Worm (Caenorhabditis elegans): ENCODE results near the gene srt-63.

The srt-63 gene

ce11 chrV:3275033-3275432, 19.1 kb upstream of the srt-63 start, which contains the start of gene T28A11.3:
Gene T28A11.3 (plus strand): TSS chrV:3275333.
- no peak for TF ChIP-seq him-1 (tag; optimal IDR thresholded peaks at IDR 0.05)
- no peak for TF ChIP-seq W03F9.2 (tag; optimal IDR thresholded peaks at IDR 0.05)
- TF ChIP-seq dao-5 (tag; optimal IDR thresholded peaks at IDR 0.05), result no peak

DNA sequence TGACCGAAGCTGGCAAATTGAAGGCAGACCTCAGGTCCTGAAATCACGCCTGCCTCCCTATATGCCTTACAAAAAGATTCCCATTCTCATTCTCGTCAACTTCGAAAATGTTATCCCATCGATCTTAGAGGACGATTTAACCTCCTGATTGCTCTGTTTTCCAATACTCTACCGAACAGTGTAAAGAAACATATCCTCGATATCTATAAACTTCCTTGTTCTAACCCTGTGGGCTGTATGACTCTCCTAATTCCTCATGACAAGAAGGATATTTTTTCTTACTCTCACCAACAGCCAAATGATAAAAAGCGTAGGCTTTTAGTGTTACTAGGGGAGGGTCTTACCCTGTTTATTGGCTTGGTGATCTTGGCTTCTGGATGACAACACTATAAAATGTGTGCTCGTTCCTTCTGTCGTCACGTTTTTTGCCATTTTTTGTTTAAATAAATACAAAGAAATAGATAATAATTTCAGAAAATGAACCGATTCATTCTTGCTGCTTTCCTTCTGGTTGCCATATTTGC, 17.7 kb upstream of the srt-63 start, which contains the start of gene T28A11.4:
TSS of gene T28A11.4 (plus strand) at position 474 of the 524 bp plus-strand sequence.
- TF ChIP-seq him-1 (tag; optimal IDR thresholded peaks at IDR 0.05) (no peak), W03F9.2 (tag; optimal IDR thresholded peaks at IDR 0.05) (no peak)

DNA sequence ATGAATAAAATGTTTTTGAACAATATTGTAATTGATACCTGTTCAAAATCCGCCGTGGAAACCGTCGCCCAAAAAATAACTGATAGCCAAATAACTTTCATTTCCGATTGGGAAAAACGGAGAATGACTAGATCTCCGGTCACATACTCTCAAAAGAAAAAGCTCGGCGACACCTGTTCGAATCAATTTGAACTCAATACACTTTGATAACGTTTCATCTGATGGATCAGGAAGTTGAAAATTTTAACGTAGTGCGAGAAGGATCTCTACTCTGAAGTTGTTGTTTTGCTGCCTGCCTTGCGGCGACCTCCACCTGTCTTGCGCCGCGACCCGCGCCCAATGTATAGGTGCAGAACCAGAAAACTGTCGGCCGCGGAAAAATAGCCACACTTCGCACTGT, 17.2 kb upstream of the srt-63 start, which contains the start of gene T28A11.20:
TSS of gene T28A11.20 (minus strand) at position 101 of the 400 bp plus-strand sequence.
- TF ChIP-seq him-1 (tag; optimal IDR thresholded peaks at IDR 0.05), result no peak
- TF ChIP-seq W03F9.2 (tag; optimal IDR thresholded peaks at IDR 0.05), result no peak
- TF ChIP-seq dao-5 (tag; optimal IDR thresholded peaks at IDR 0.05), result no peak

ce11 chrV:3269407-3269806, 13.5 kb upstream of the srt-63 start, which contains the start of gene T28A11.19:
Gene T28A11.19 (minus strand): TSS chrV:3269514.
- TF ChIP-seq W03F9.2 (tag; optimal IDR thresholded peaks at IDR 0.05), result no peak
- TF ChIP-seq him-1 (tag; optimal IDR thresholded peaks at IDR 0.05), result no peak
- TF ChIP-seq dao-5 (tag; optimal IDR thresholded peaks at IDR 0.05), result no peak

- TF ChIP-seq dao-5 (tag; optimal IDR thresholded peaks at IDR 0.05) (no peak), W03F9.2 (tag; optimal IDR thresholded peaks at IDR 0.05) (no peak), him-1 (tag; optimal IDR thresholded peaks at IDR 0.05) (no peak)
Measured at ce11 chrV:3267950-3268349, 12.0 kb upstream of the srt-63 start, which contains the start of gene T28A11.18. Gene T28A11.18 (minus strand): TSS chrV:3268050.

DNA sequence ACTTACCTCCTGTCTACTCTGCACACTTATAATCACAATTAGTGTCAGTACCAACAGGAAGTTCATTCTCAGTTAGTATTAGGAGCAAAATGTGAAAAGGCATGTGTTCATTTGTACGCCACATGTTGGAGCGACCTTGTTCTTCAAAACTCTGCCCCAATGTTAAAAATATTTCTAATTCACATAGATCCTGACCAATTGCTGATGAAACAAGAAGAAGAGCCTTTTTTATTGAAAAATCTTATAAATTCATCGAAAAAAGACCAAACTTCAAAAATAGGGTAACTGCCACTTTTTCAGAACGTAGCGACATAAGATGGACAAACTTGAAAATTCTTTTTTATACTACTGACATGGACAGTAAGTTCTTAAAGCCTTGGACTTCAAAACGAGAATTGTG, 10.2 kb upstream of the srt-63 start, which contains the start of gene T28A11.17:
TSS of gene T28A11.17 (minus strand) at position 101 of the 400 bp plus-strand sequence.
- TF ChIP-seq dao-5 (tag; optimal IDR thresholded peaks at IDR 0.05), result no peak
- no peak for TF ChIP-seq him-1 (tag; optimal IDR thresholded peaks at IDR 0.05)
- no peak for TF ChIP-seq W03F9.2 (tag; optimal IDR thresholded peaks at IDR 0.05)

ce11 chrV:3260075-3260474, 4.1 kb upstream of the srt-63 start, which contains the start of gene srbc-5:
Gene srbc-5 (plus strand): TSS chrV:3260375.
- no peak for TF ChIP-seq him-1 (tag; optimal IDR thresholded peaks at IDR 0.05)
- no peak for TF ChIP-seq dao-5 (tag; optimal IDR thresholded peaks at IDR 0.05)
- TF ChIP-seq W03F9.2 (tag; optimal IDR thresholded peaks at IDR 0.05), result no peak

DNA sequence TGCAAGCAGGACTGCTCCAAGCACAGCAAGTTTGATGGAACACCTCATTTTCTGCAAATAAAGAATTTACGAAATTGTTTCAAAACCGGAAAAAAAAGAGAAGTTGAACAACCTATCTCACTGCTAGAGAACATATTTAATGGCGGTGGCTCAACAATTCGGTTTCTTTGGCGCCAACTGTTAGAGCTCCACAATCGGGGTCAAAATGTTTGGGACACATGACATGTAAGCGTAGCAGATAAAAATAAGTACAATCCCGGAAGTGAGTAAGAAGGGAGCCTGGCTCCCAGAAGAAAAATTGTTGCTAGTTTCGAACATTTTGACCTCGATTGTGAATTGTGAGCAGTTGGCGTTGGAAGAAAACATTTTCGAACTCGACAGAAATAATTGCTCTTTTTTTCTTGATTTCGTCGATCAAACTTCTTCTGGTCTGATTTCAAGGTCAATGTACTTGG, 3.2 kb upstream of the srt-63 start, which contains the start of gene T28A11.16:
TSS of gene T28A11.16 (minus strand) at position 51 of the 455 bp plus-strand sequence.
- no peak for TF ChIP-seq W03F9.2 (tag; optimal IDR thresholded peaks at IDR 0.05)
- TF ChIP-seq him-1 (tag; optimal IDR thresholded peaks at IDR 0.05), result no peak
- TF ChIP-seq dao-5 (tag; optimal IDR thresholded peaks at IDR 0.05), result no peak

DNA sequence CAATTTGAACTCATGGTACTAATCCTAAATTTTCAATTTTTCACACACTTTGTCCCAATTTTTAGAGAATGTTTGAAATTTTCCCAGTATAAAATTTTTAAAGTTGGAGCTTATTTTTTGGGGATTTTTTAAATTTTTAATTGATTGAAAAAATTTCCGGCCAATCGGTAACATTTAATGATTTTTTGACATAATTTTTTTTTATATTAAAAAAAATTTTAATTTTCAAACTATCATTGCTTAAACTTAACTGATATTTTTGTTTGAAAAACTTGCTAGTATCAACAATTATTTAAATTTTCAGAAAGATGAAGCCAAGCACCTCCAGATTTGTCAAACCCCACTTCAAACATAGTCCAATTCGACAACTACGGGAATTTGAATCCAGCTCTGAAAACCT, 1.3 kb upstream of the srt-63 start, which contains the start of gene T28A11.22:
TSS of gene T28A11.22 (plus strand) at position 301 of the 400 bp plus-strand sequence.
- TF ChIP-seq dao-5 (tag; optimal IDR thresholded peaks at IDR 0.05) (no peak), him-1 (tag; optimal IDR thresholded peaks at IDR 0.05) (no peak), W03F9.2 (tag; optimal IDR thresholded peaks at IDR 0.05) (no peak)

- TF ChIP-seq him-1 (tag; optimal IDR thresholded peaks at IDR 0.05) (no peak), W03F9.2 (tag; optimal IDR thresholded peaks at IDR 0.05) (no peak), dao-5 (tag; optimal IDR thresholded peaks at IDR 0.05) (no peak)
Measured at ce11 chrV:3256809-3257208, 858 bp upstream of the srt-63 start.

- TF ChIP-seq W03F9.2 (tag; optimal IDR thresholded peaks at IDR 0.05) (no peak), him-1 (tag; optimal IDR thresholded peaks at IDR 0.05) (no peak), dao-5 (tag; optimal IDR thresholded peaks at IDR 0.05) (no peak)
Measured at ce11 chrV:3250153-3250552, 5.8 kb downstream of the srt-63 start, which contains the start of gene T28A11.13. Gene T28A11.13 (minus strand): TSS chrV:3250253.

- no peak for TF ChIP-seq W03F9.2 (tag; optimal IDR thresholded peaks at IDR 0.05)
- TF ChIP-seq him-1 (tag; optimal IDR thresholded peaks at IDR 0.05), result no peak
- TF ChIP-seq dao-5 (tag; optimal IDR thresholded peaks at IDR 0.05), result no peak
Measured at ce11 chrV:3247515-3247914, 8.4 kb downstream of the srt-63 start, which contains the start of gene srj-8. Gene srj-8 (plus strand): TSS chrV:3247815.

- no peak for TF ChIP-seq W03F9.2 (tag; optimal IDR thresholded peaks at IDR 0.05)
- no peak for TF ChIP-seq him-1 (tag; optimal IDR thresholded peaks at IDR 0.05)
- TF ChIP-seq dao-5 (tag; optimal IDR thresholded peaks at IDR 0.05), result no peak
Measured at ce11 chrV:3244703-3245102, 11.2 kb downstream of the srt-63 start, which contains the start of gene srj-7. Gene srj-7 (plus strand): TSS chrV:3245003.

DNA sequence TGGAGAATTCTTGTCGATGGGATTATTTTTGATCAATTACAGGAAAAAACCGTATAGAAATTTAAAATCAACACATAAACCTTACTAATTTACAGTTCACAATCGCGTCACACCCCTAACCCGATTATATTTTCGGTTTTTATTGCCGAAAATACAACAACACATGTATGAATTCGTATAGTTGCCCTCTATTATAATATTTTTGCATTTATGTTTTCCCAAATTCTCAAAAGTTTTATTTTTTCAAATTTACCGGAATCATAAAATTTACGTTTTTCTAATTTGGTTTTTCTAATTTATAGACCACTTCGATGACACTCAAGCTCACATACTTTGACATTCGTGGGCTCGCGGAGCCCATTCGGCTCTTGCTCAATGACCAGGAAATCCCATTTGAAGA, 13.0 kb downstream of the srt-63 start, which contains the start of gene gst-23:
TSS of gene gst-23 (plus strand) at position 301 of the 400 bp plus-strand sequence.
- TF ChIP-seq him-1 (tag; optimal IDR thresholded peaks at IDR 0.05) (no peak), dao-5 (tag; optimal IDR thresholded peaks at IDR 0.05) (no peak), W03F9.2 (tag; optimal IDR thresholded peaks at IDR 0.05) (no peak)

Measured in whole organism, L4/young adult.